Worm (Caenorhabditis elegans): Measurements from ENCODE around the gene R10E11.9.

- TF ChIP-seq nhr-28 (tag; optimal IDR thresholded peaks at IDR 0.05): no peak
- TF ChIP-seq elt-1 (tag; optimal IDR thresholded peaks at IDR 0.05; ENCODE audit: borderline replicate concordance, insufficient read depth): no peak
Observed at ce11 chrIII:9786776-9787175, 6.7 kb downstream of the R10E11.9 start.
